Fruit fly (Drosophila melanogaster) whole organism, prepupa: ENCODE data around the gene Sps2.
A peak's percentile ranks its signal among the peaks of the same experiment; 100 is the strongest.

Experiments used
- Blimp-1 ChIP-seq: fragments of 200-800 bp; sonication (Bioruptor generic); optimal IDR thresholded peaks from 3 replicates; lab custom pipeline; 2017; ENCODE audit warnings: missing biosample characterization, missing genetic modification characterization, mild to moderate bottlenecking, moderate library complexity, missing genetic modification reagents
- CG10631 ChIP-seq: fragments of 200-800 bp; sonication (Bioruptor generic); optimal IDR thresholded peaks from 2 replicates; lab custom pipeline; 2016; ENCODE audit warnings: missing biosample characterization, missing genetic modification characterization
- CG10669 ChIP-seq: fragments of 200-800 bp; sonication (Bioruptor generic); optimal IDR thresholded peaks from 3 replicates; lab custom pipeline; 2018; ENCODE audit warnings: missing biosample characterization, mild to moderate bottlenecking, missing genetic modification characterization, moderate library complexity
- CG11294 ChIP-seq: fragments of 200-800 bp; sonication (Bioruptor generic); IDR thresholded peaks from 2 replicates; pipeline ENCODE4 v1.3.6; 2022; ENCODE audit warnings: missing biosample characterization, missing genetic modification characterization
- CG11902 ChIP-seq: fragments of 200-800 bp; sonication (Bioruptor generic); optimal IDR thresholded peaks from 3 replicates; lab custom pipeline; 2016; ENCODE audit warnings: missing biosample characterization, missing genetic modification characterization
- CG15336 ChIP-seq: fragments of 200-800 bp; sonication (Bioruptor generic); IDR thresholded peaks from 2 replicates; pipeline ENCODE4 v1.3.6; 2022; ENCODE audit warnings: missing biosample characterization, missing genetic modification characterization
- CG16779 ChIP-seq: fragments of 200-800 bp; sonication (Bioruptor generic); optimal IDR thresholded peaks from 3 replicates; lab custom pipeline; 2017; ENCODE audit warnings: missing biosample characterization, mild to moderate bottlenecking, missing genetic modification characterization
- CG31627 ChIP-seq: fragments of 200-800 bp; sonication (Bioruptor generic); optimal IDR thresholded peaks from 3 replicates; lab custom pipeline; 2016; ENCODE audit warnings: missing biosample characterization, missing genetic modification characterization
- CG32006 ChIP-seq: fragments of 200-800 bp; sonication (Bioruptor generic); optimal IDR thresholded peaks from 3 replicates; lab custom pipeline; 2017; ENCODE audit warnings: missing biosample characterization, mild to moderate bottlenecking, missing genetic modification characterization
- CG34406 ChIP-seq: fragments of 200-800 bp; sonication (Bioruptor generic); optimal IDR thresholded peaks from 3 replicates; lab custom pipeline; 2016; ENCODE audit warnings: missing biosample characterization, missing genetic modification characterization
- CG3919 ChIP-seq: fragments of 200-800 bp; sonication (Bioruptor generic); optimal IDR thresholded peaks from 3 replicates; lab custom pipeline; 2016; ENCODE audit warnings: missing biosample characterization, missing genetic modification characterization
- CG6163 ChIP-seq: fragments of 200-800 bp; sonication (Bioruptor generic); IDR thresholded peaks from 3 replicates; pipeline ENCODE4 v1.3.6; 2022; ENCODE audit warnings: missing biosample characterization, missing genetic modification characterization
- CG6792 ChIP-seq: fragments of 200-800 bp; sonication (Bioruptor generic); optimal IDR thresholded peaks from 3 replicates; lab custom pipeline; 2016; ENCODE audit warnings: missing biosample characterization, missing genetic modification characterization
- CG6808 ChIP-seq: fragments of 200-800 bp; sonication (Bioruptor generic); optimal IDR thresholded peaks from 3 replicates; lab custom pipeline; 2017; ENCODE audit warnings: missing biosample characterization, missing genetic modification characterization, mild to moderate bottlenecking, moderate library complexity, missing genetic modification reagents
- CG6854 ChIP-seq: fragments of 200-800 bp; sonication (Bioruptor generic); optimal IDR thresholded peaks from 2 replicates; lab custom pipeline; 2017; ENCODE audit warnings: missing biosample characterization, mild to moderate bottlenecking, missing genetic modification characterization
- CG7368 ChIP-seq: fragments of 200-800 bp; sonication (Bioruptor generic); optimal IDR thresholded peaks from 3 replicates; lab custom pipeline; 2016; ENCODE audit warnings: missing biosample characterization, missing genetic modification characterization
- CG8319 ChIP-seq: fragments of 200-800 bp; sonication (Bioruptor generic); optimal IDR thresholded peaks from 3 replicates; lab custom pipeline; 2016; ENCODE audit warnings: missing biosample characterization, missing genetic modification characterization
- Eip75B ChIP-seq: fragments of 200-800 bp; sonication (Bioruptor generic); optimal IDR thresholded peaks from 3 replicates; lab custom pipeline; 2016; ENCODE audit warnings: missing biosample characterization, missing genetic modification characterization
- Eip78C ChIP-seq: fragments of 200-800 bp; sonication (Bioruptor generic); peaks from one replicate; lab custom pipeline; 2016; ENCODE audit warnings: missing biosample characterization, missing genetic modification characterization
- Eip93F ChIP-seq: fragments of 200-800 bp; sonication (Bioruptor generic); optimal IDR thresholded peaks from 2 replicates; lab custom pipeline; 2016; ENCODE audit warnings: missing biosample characterization, mild to moderate bottlenecking, missing genetic modification characterization
- Ets21C ChIP-seq: fragments of 200-800 bp; sonication (Bioruptor generic); optimal IDR thresholded peaks from 3 replicates; lab custom pipeline; 2016; ENCODE audit warnings: missing biosample characterization, missing genetic modification characterization
- Ets96B ChIP-seq: fragments of 200-800 bp; optimal IDR thresholded peaks from 2 replicates; lab custom pipeline; 2019; ENCODE audit warnings: missing biosample characterization, mild to moderate bottlenecking, missing genetic modification characterization, moderate library complexity
- Gug ChIP-seq: fragments of 200-800 bp; sonication (Bioruptor generic); IDR thresholded peaks from 2 replicates; pipeline ENCODE4 v1.3.6; 2022; ENCODE audit warnings: missing biosample characterization, missing genetic modification characterization
- Hr38 ChIP-seq: sonication (Bioruptor generic); optimal IDR thresholded peaks from 2 replicates; lab custom pipeline; 2016; ENCODE audit warnings: missing biosample characterization, missing genetic modification characterization
- Hr39 ChIP-seq: fragments of 200-800 bp; sonication (Bioruptor generic); optimal IDR thresholded peaks from 2 replicates; lab custom pipeline; 2016; ENCODE audit warnings: missing biosample characterization, missing genetic modification characterization
- Hr4 ChIP-seq: fragments of 200-800 bp; sonication (Bioruptor generic); optimal IDR thresholded peaks from 3 replicates; lab custom pipeline; 2016; ENCODE audit warnings: missing biosample characterization, missing genetic modification characterization
- Lpt ChIP-seq: fragments of 200-800 bp; sonication (Bioruptor generic); optimal IDR thresholded peaks from 3 replicates; lab custom pipeline; 2016; ENCODE audit warnings: missing biosample characterization, missing genetic modification characterization
- OdsH ChIP-seq: fragments of 200-800 bp; sonication (Bioruptor generic); optimal IDR thresholded peaks from 3 replicates; lab custom pipeline; 2016; ENCODE audit warnings: missing biosample characterization, missing genetic modification characterization
- Smox ChIP-seq: fragments of 200-800 bp; sonication (Bioruptor generic); optimal IDR thresholded peaks from 3 replicates; lab custom pipeline; 2016; ENCODE audit warnings: missing biosample characterization, missing genetic modification characterization
- Sox15 ChIP-seq: fragments of 200-800 bp; sonication (Bioruptor generic); optimal IDR thresholded peaks from 3 replicates; lab custom pipeline; 2016; ENCODE audit warnings: missing biosample characterization, missing genetic modification characterization
- acj6 ChIP-seq: fragments of 200-800 bp; sonication (Bioruptor generic); optimal IDR thresholded peaks from 3 replicates; lab custom pipeline; 2016; ENCODE audit warnings: missing biosample characterization, missing genetic modification characterization
- cyc ChIP-seq: fragments of 200-800 bp; sonication (Bioruptor generic); optimal IDR thresholded peaks from 3 replicates; lab custom pipeline; 2016; ENCODE audit warnings: missing biosample characterization, missing genetic modification characterization
- dac ChIP-seq: fragments of 200-800 bp; sonication (Bioruptor generic); optimal IDR thresholded peaks from 2 replicates; lab custom pipeline; 2017; ENCODE audit warnings: missing biosample characterization, mild to moderate bottlenecking, missing genetic modification characterization
- dsx ChIP-seq: fragments of 200-800 bp; optimal IDR thresholded peaks from 3 replicates; lab custom pipeline; 2019; ENCODE audit warnings: missing biosample characterization, mild to moderate bottlenecking, missing genetic modification characterization, moderate library complexity; ENCODE audit not compliant: poor library complexity, severe bottlenecking
- eg ChIP-seq: fragments of 200-800 bp; sonication (Bioruptor generic); IDR thresholded peaks from 3 replicates; pipeline ENCODE4 v1.3.6; 2022; ENCODE audit warnings: missing biosample characterization, missing genetic modification characterization
- fd59A ChIP-seq: fragments of 200-800 bp; sonication (Bioruptor generic); optimal IDR thresholded peaks from 2 replicates; lab custom pipeline; 2017; ENCODE audit warnings: missing biosample characterization, mild to moderate bottlenecking, missing genetic modification characterization, missing genetic modification reagents
- fd85E ChIP-seq: fragments of 200-800 bp; sonication (Bioruptor generic); optimal IDR thresholded peaks from 3 replicates; lab custom pipeline; 2016; ENCODE audit warnings: missing biosample characterization, missing genetic modification characterization
- fkh ChIP-seq: fragments of 200-800 bp; sonication (Bioruptor generic); optimal IDR thresholded peaks from 3 replicates; lab custom pipeline; 2017; ENCODE audit warnings: missing biosample characterization, mild to moderate bottlenecking, missing genetic modification characterization, moderate library complexity
- lz ChIP-seq: fragments of 200-800 bp; sonication (Bioruptor generic); optimal IDR thresholded peaks from 3 replicates; lab custom pipeline; 2016; ENCODE audit warnings: missing biosample characterization, missing genetic modification characterization
- salr ChIP-seq, 2 experiments: fragments of 200-800 bp; sonication (Bioruptor generic); optimal IDR thresholded peaks; 3 replicates each; lab custom pipeline; 2016 to 2018; ENCODE audit warnings: missing biosample characterization in 2 of 2, missing genetic modification characterization in 2 of 2, mild to moderate bottlenecking in 1 of 2
- spab ChIP-seq: fragments of 200-800 bp; sonication (Bioruptor generic); optimal IDR thresholded peaks from 2 replicates; lab custom pipeline; 2017; ENCODE audit warnings: missing biosample characterization, mild to moderate bottlenecking, missing genetic modification characterization, missing genetic modification reagents
- ss ChIP-seq, 2 experiments: fragments of 200-800 bp; sonication (Bioruptor generic); optimal IDR thresholded peaks; 2 replicates in 1 of 2; 3 replicates in 1 of 2; lab custom pipeline; 2017 to 2018; ENCODE audit warnings: mild to moderate bottlenecking in 2 of 2, missing biosample characterization in 2 of 2, missing genetic modification characterization in 2 of 2, moderate library complexity in 1 of 2
- svp ChIP-seq: fragments of 200-800 bp; sonication (Bioruptor generic); peaks from one replicate; lab custom pipeline; 2016; ENCODE audit warnings: missing biosample characterization, missing genetic modification characterization
- topi ChIP-seq: fragments of 200-800 bp; sonication (Bioruptor generic); optimal IDR thresholded peaks from 3 replicates; lab custom pipeline; 2016; ENCODE audit warnings: missing biosample characterization, missing genetic modification characterization
- vri ChIP-seq: fragments of 200-800 bp; sonication (Bioruptor generic); optimal IDR thresholded peaks from 3 replicates; lab custom pipeline; 2016; ENCODE audit warnings: missing biosample characterization, mild to moderate bottlenecking, missing genetic modification characterization

The Sps2 gene

dm6 chr2L:10381890-10382450, 39.6 kb downstream of the Sps2 start, which contains the start of gene CG5096 (continued):
- TF ChIP-seq CG32006 = no peak
- TF ChIP-seq Hr39 (GFP tag; lab: Kevin White, UChicago) = no peak
- no peak for TF ChIP-seq dac
- peak; percentile 67 for TF ChIP-seq CG15336 (GFP tag; lab: Robert Waterston, UW)
- TF ChIP-seq CG6854 (GFP tag; lab: Kevin White, UChicago) = no peak
- no peak; the same call in 1 of the 2 replicates for TF ChIP-seq Gug
- no peak for TF ChIP-seq fd59A (GFP tag; lab: Kevin White, UChicago)
- TF ChIP-seq acj6 (GFP tag; lab: Kevin White, UChicago) = peak; percentile 60
- TF ChIP-seq cyc (GFP tag; lab: Kevin White, UChicago) = peak; percentile 64
- TF ChIP-seq Ets21C (GFP tag; lab: Kevin White, UChicago) = peak; percentile 37
- TF ChIP-seq CG8319 (GFP tag; lab: Kevin White, UChicago) = peak; percentile 36
- peak; percentile 76 for TF ChIP-seq topi (GFP tag; lab: Kevin White, UChicago)
- peak; percentile 69 for TF ChIP-seq CG6792 (GFP tag; lab: Kevin White, UChicago)
- TF ChIP-seq Blimp-1 (GFP tag; lab: Kevin White, UChicago) = no peak
- TF ChIP-seq CG16779 (tag; lab: Kevin White, UChicago) = no peak
- TF ChIP-seq Hr38 = no peak
- TF ChIP-seq CG3919 (GFP tag; lab: Kevin White, UChicago) = no peak
- peak; percentile 73 for TF ChIP-seq CG34406 (GFP tag; lab: Kevin White, UChicago)
- peak; percentile 59 for TF ChIP-seq CG31627 (GFP tag; lab: Kevin White, UChicago)
- peak; percentile 66 for TF ChIP-seq lz (GFP tag; lab: Kevin White, UChicago)
- TF ChIP-seq fd85E (GFP tag; lab: Kevin White, UChicago) = no peak
- TF ChIP-seq eg (GFP tag; lab: Robert Waterston, UW) = no peak
- TF ChIP-seq Eip93F = peak; percentile 81
- no peak for TF ChIP-seq CG6808 (GFP tag; lab: Kevin White, UChicago)
- TF ChIP-seq, all 60 proteins: peak for 28

DNA sequence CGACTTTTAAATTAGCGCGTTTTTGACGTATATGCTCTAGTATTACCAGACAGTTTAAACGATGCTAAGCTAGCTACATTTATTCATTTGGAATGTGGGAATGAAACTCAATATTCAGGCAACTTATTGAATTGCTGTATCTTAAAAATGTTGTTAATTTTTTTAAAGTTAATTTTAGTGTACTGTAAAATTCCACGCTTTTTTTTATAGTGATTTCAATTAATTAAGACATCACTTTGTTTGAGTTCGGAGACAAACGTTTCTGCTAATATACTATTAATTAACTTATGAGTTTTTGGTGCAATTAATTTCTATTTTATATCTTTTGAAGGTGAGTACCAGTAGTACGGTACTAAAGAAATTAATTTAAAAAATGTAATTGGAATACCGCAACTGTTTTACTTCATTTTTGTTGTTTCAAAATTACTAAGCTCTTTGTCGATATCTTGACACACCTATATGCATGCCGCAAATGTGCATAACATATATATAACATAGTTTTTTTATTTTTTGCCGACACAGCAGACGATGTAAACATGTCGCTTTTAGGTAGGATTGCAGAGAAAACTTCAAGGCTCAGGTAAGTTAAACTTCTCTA, 43.9 kb downstream of the Sps2 start, which contains the start of the genes Cdk1 and mRpS7:
Gene Cdk1, minus strand, starts transcription at position 55 of the 598 bp plus-strand sequence.
Gene mRpS7, plus strand, starts transcription at position 455 of the 598 bp plus-strand sequence.
- TF ChIP-seq OdsH (GFP tag; lab: Kevin White, UChicago) (peak; percentile 78), fd59A (GFP tag; lab: Kevin White, UChicago) (no peak), Smox (GFP tag; lab: Kevin White, UChicago) (peak; percentile 74), fd85E (GFP tag; lab: Kevin White, UChicago) (no peak), CG6792 (GFP tag; lab: Kevin White, UChicago) (peak; percentile 53), CG11294 (GFP tag; lab: Robert Waterston, UW) (no peak; the same call in 1 of the 2 replicates), Ets21C (GFP tag; lab: Kevin White, UChicago) (peak; percentile 59), CG6854 (GFP tag; lab: Kevin White, UChicago) (no peak), salr (GFP tag; optimal IDR thresholded peaks at IDR 0.05; lab: Kevin White, UChicago) (peak in 1 of 2 experiments; percentile 69), topi (GFP tag; lab: Kevin White, UChicago) (peak; percentile 74), CG31627 (GFP tag; lab: Kevin White, UChicago) (peak; percentile 74), CG34406 (GFP tag; lab: Kevin White, UChicago) (peak; percentile 55), Eip75B (GFP tag; lab: Kevin White, UChicago) (peak; percentile 69), CG3919 (GFP tag; lab: Kevin White, UChicago) (no peak), Hr38 (no peak), Ets96B (peak; percentile 68), CG6163 (GFP tag; lab: Robert Waterston, UW) (no peak), Eip78C (GFP tag; lab: Kevin White, UChicago) (peak; percentile 91), acj6 (GFP tag; lab: Kevin White, UChicago) (peak; percentile 68), spab (GFP tag; lab: Kevin White, UChicago) (no peak), Lpt (GFP tag; lab: Kevin White, UChicago) (peak; percentile 48), Sox15 (peak; percentile 49), CG10631 (GFP tag; lab: Kevin White, UChicago) (peak; percentile 72), Eip93F (no peak), dsx (peak; percentile 57), CG11902 (GFP tag; lab: Kevin White, UChicago) (peak; percentile 56), ss (GFP tag; optimal IDR thresholded peaks at IDR 0.05; lab: Kevin White, UChicago) (peak in 1 of 2 experiments; percentile 68), CG7368 (GFP tag; lab: Kevin White, UChicago) (peak; percentile 22), dac (peak; percentile 28), fkh (GFP tag; lab: Kevin White, UChicago) (no peak), Hr4 (GFP tag; lab: Kevin White, UChicago) (peak; percentile 73), CG8319 (GFP tag; lab: Kevin White, UChicago) (no peak), CG10669 (GFP tag; lab: Kevin White, UChicago) (peak; percentile 67), Gug (no peak), Hr39 (GFP tag; lab: Kevin White, UChicago) (peak; percentile 71), svp (GFP tag; lab: Kevin White, UChicago) (no peak), eg (GFP tag; lab: Robert Waterston, UW) (no peak; the same call in 1 of the 3 replicates), vri (GFP tag; lab: Kevin White, UChicago) (no peak)
